Fruit fly (Drosophila melanogaster) whole organism, adult: ENCODE results near the gene CG15418.

Experiments
- CG11617 ChIP-seq: fragments of 200-800 bp; sonication (Bioruptor generic); optimal IDR thresholded peaks from 2 replicates; lab custom pipeline; 2017; ENCODE audit warnings: mild to moderate bottlenecking, missing biosample characterization, missing genetic modification reagents, missing genetic modification characterization
- CG12768 ChIP-seq: fragments of 200-800 bp; sonication (Bioruptor generic); optimal IDR thresholded peaks from 2 replicates; lab custom pipeline; 2017; ENCODE audit warnings: missing biosample characterization, missing genetic modification characterization, mild to moderate bottlenecking, moderate library complexity, missing genetic modification reagents
- CG14711 ChIP-seq: fragments of 200-800 bp; sonication (Bioruptor generic); optimal IDR thresholded peaks from 2 replicates; lab custom pipeline; 2018; ENCODE audit warnings: missing biosample characterization, mild to moderate bottlenecking, missing genetic modification characterization, moderate library complexity
- CG1620 ChIP-seq: fragments of 200-800 bp; sonication (Bioruptor generic); optimal IDR thresholded peaks from 2 replicates; lab custom pipeline; 2016; ENCODE audit warnings: missing biosample characterization, missing genetic modification characterization
- CG33017 ChIP-seq: fragments of 200-800 bp; sonication (Bioruptor generic); optimal IDR thresholded peaks from 2 replicates; lab custom pipeline; 2018; ENCODE audit warnings: missing biosample characterization, mild to moderate bottlenecking, missing genetic modification characterization, moderate library complexity
- CG5204 ChIP-seq: fragments of 200-800 bp; sonication (Bioruptor generic); optimal IDR thresholded peaks from 2 replicates; lab custom pipeline; 2016; ENCODE audit warnings: missing biosample characterization, missing genetic modification characterization
- CG7045 ChIP-seq: fragments of 200-800 bp; sonication (Bioruptor generic); optimal IDR thresholded peaks from 2 replicates; lab custom pipeline; 2017; ENCODE audit warnings: missing biosample characterization, mild to moderate bottlenecking, missing genetic modification characterization
- CG7101 ChIP-seq: fragments of 200-800 bp; sonication (Bioruptor generic); optimal IDR thresholded peaks from 2 replicates; lab custom pipeline; 2018; ENCODE audit warnings: missing biosample characterization, mild to moderate bottlenecking, missing genetic modification characterization, moderate library complexity
- Clk ChIP-seq: fragments of 200-800 bp; sonication (Bioruptor generic); optimal IDR thresholded peaks from 2 replicates; lab custom pipeline; 2017; ENCODE audit warnings: missing biosample characterization, missing genetic modification characterization
- Crg-1 ChIP-seq: fragments of 200-800 bp; sonication (Bioruptor generic); optimal IDR thresholded peaks from 2 replicates; lab custom pipeline; 2016; ENCODE audit warnings: missing biosample characterization, missing genetic modification characterization
- Hr96 ChIP-seq: fragments of 200-800 bp; sonication (Bioruptor generic); optimal IDR thresholded peaks from 2 replicates; lab custom pipeline; 2016; ENCODE audit warnings: missing biosample characterization, missing genetic modification characterization
- Mnt ChIP-seq: fragments of 200-800 bp; sonication (Bioruptor generic); optimal IDR thresholded peaks from 2 replicates; lab custom pipeline; 2016; ENCODE audit warnings: missing biosample characterization, mild to moderate bottlenecking, missing genetic modification characterization
- bab1 ChIP-seq: fragments of 200-800 bp; sonication (Bioruptor generic); optimal IDR thresholded peaks from 3 replicates; lab custom pipeline; 2019; ENCODE audit warnings: missing biosample characterization, mild to moderate bottlenecking, missing genetic modification characterization, moderate library complexity
- cic ChIP-seq: fragments of 200-800 bp; sonication (Bioruptor generic); optimal IDR thresholded peaks from 2 replicates; lab custom pipeline; 2017; ENCODE audit warnings: missing biosample characterization, mild to moderate bottlenecking, missing genetic modification characterization, moderate library complexity
- cnc ChIP-seq, 2 experiments: fragments of >200 bp; optimal IDR thresholded peaks; 2 replicates each; lab custom pipeline; 2017
- kay ChIP-seq: fragments of 200-800 bp; sonication (Bioruptor generic); peaks from one replicate; lab custom pipeline; 2016; ENCODE audit warnings: missing biosample characterization, missing genetic modification characterization, borderline replicate concordance
- ovo ChIP-seq: fragments of 200-800 bp; sonication (Bioruptor generic); optimal IDR thresholded peaks from 2 replicates; lab custom pipeline; 2016; ENCODE audit warnings: missing biosample characterization, missing genetic modification characterization
- pad ChIP-seq: fragments of 200-800 bp; sonication (Bioruptor generic); optimal IDR thresholded peaks from 3 replicates; lab custom pipeline; 2017; ENCODE audit warnings: missing biosample characterization, missing genetic modification characterization, mild to moderate bottlenecking, moderate library complexity, missing genetic modification reagents
- tj ChIP-seq: fragments of 200-800 bp; sonication (Bioruptor generic); optimal IDR thresholded peaks from 3 replicates; lab custom pipeline; 2017; ENCODE audit warnings: missing biosample characterization, mild to moderate bottlenecking, missing genetic modification characterization, moderate library complexity
- toe ChIP-seq: fragments of 200-800 bp; sonication (Bioruptor generic); optimal IDR thresholded peaks from 2 replicates; lab custom pipeline; 2016; ENCODE audit warnings: missing biosample characterization, missing genetic modification characterization

The CG15418 gene

DNA sequence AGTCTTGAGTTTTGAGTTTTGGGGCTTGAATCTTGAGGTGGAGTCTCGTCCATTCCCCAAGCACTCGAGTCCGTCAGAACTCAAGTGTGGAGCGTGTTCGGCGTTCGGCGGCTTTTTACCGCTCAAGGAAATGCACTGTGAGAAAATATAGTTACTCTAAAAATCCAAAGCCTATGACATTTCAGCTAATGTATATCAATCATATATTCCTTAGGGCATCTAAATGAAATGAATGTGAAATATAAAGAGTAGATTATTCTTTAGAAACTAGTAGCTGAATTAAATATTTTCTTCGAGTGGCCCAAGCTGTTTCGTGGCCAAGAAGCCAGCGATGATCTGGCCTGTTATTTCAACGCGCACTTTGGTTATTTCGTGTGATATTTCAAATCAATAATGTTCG, 34.2 kb downstream of the CG15418 start:
- no peak for TF ChIP-seq Crg-1
- TF ChIP-seq CG1620 (GFP tag; lab: Kevin White, UChicago), result no peak
- no peak for TF ChIP-seq bab1 (GFP tag; lab: Kevin White, UChicago)
- no peak for TF ChIP-seq CG12768
- no peak for TF ChIP-seq kay
- no peak for TF ChIP-seq CG11617 (GFP tag; lab: Kevin White, UChicago)
- TF ChIP-seq cic (GFP tag; lab: Kevin White, UChicago), result no peak
- TF ChIP-seq Mnt (GFP tag; lab: Kevin White, UChicago), result no peak
- no peak for TF ChIP-seq pad (GFP tag; lab: Kevin White, UChicago)
- no peak for TF ChIP-seq CG33017

DNA sequence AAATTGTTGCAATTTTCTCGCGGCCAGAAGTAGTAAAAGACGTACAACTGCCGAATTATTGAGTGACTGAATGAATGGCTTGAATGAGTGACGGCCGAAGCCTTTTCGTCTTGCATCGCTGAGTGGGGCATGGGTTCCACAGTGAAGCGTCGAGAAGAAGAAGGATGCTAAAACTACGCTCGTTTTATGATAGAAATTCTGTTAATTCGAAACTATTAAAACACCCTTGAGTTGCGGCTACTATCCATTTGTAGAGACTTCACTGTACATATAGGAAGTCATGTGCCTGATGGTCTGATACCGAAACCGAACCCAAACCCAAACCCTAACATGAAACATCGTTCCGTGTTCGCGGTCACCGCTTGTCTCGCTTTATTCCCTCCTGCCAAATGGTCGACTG, 36.2 kb downstream of the CG15418 start:
- TF ChIP-seq toe (GFP tag; lab: Kevin White, UChicago) (no peak), ovo (GFP tag; lab: Kevin White, UChicago) (no peak), tj (GFP tag; lab: Kevin White, UChicago) (no peak), CG33017 (no peak), CG7101 (tag; lab: Kevin White, UChicago) (no peak), bab1 (GFP tag; lab: Kevin White, UChicago) (no peak), Mnt (GFP tag; lab: Kevin White, UChicago) (no peak), CG5204 (GFP tag; lab: Kevin White, UChicago) (no peak), CG12768 (no peak), cic (GFP tag; lab: Kevin White, UChicago) (no peak)

DNA sequence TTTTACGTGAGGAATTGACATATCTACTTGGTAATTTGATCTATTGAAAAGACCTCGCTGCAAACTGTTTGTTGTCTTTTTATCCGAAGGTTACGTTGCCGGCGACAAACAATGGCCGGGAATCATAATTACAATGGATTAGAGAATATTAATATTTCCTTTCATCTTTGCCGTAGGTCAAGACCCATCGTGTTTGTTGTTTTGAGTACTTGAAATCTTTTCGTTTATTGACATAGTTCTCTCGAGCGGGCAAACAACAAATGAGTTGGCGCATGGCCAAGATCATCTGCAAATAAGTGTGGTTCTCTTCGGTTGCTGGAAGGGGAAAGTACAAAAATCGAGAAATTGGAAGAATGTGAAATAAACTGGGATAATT, 37.2 kb downstream of the CG15418 start:
- TF ChIP-seq CG33017 (no peak), pad (GFP tag; lab: Kevin White, UChicago) (no peak), Hr96 (GFP tag; lab: Kevin White, UChicago) (no peak), cnc (optimal IDR thresholded peaks at IDR 0.05; lab: Kevin White, UChicago) (no peak), CG14711 (no peak), CG1620 (GFP tag; lab: Kevin White, UChicago) (no peak), tj (GFP tag; lab: Kevin White, UChicago) (no peak), bab1 (GFP tag; lab: Kevin White, UChicago) (no peak), kay (no peak)

DNA sequence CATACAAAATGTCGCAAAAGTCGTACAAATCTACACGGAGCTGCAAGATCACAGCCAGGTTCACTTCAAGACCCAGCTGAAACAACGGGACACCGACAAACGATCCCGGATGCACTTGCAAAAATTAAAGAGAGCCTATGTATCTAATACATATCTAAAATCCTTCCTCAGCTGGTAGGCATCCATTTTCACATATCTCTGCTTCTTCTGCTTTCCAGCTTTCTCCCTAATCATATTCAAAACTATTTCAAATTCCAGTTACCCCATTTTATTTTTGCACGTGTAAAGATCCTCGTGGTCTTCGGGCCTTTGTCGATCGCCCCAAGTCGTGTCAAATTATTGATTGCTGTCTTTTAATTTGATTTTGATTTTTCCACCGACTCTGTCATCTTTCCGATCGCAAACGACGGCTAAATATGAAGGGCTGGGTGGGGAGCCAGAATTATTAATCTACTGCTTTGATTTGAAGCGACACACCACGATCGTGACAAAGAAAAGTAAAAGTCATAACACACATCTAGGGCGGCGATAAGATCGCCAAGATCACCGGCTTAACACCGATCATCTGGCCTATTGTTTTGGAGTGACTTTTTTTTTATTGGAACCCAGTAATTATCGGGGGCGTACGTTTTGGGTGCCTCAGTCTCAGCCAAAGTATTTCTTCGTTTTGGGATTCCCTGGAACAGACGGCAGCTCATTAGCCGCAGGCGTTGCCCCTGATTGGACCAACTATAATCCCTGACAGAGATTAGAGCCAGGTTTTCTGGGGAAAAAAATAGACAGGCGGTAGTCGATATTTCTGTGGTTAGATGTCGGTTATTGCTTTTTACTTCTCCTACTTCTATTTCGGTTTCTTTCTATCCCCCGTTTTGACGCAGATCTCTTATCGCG, 37.9 kb downstream of the CG15418 start:
- TF ChIP-seq tj (GFP tag; lab: Kevin White, UChicago) (no peak), CG5204 (GFP tag; lab: Kevin White, UChicago) (peak; percentile 5), pad (GFP tag; lab: Kevin White, UChicago) (no peak)

DNA sequence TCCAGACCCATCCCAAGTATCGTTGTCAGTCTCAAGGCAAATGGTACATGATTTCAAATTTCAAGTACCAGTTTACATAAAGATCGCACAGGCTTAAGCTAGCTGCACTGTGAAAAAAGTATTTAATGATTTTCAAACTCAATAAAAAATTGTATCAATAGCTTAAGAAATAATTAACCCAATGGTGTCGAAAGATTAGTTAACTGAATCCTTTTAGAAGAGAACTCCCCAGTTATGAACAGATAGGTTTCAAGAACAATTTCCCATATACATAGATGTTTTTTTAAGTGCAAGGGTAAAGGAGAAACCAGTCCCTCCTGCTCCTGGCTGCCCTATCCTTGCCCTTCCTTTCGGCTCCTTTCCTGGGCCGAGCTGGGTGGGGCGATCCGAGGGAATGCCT, 38.8 kb downstream of the CG15418 start:
- TF ChIP-seq CG12768, result no peak
- TF ChIP-seq toe (GFP tag; lab: Kevin White, UChicago), result no peak
- TF ChIP-seq kay, result no peak
- TF ChIP-seq CG5204 (GFP tag; lab: Kevin White, UChicago), result no peak
- no peak for TF ChIP-seq CG1620 (GFP tag; lab: Kevin White, UChicago)
- no peak for TF ChIP-seq cnc (optimal IDR thresholded peaks at IDR 0.05; lab: Kevin White, UChicago)
- TF ChIP-seq bab1 (GFP tag; lab: Kevin White, UChicago), result no peak
- TF ChIP-seq tj (GFP tag; lab: Kevin White, UChicago), result no peak
- no peak for TF ChIP-seq Hr96 (GFP tag; lab: Kevin White, UChicago)
- no peak for TF ChIP-seq cic (GFP tag; lab: Kevin White, UChicago)
- no peak for TF ChIP-seq CG7101 (tag; lab: Kevin White, UChicago)
- TF ChIP-seq CG33017, result no peak
- TF ChIP-seq CG14711, result no peak
- TF ChIP-seq CG7045, result no peak
- no peak for TF ChIP-seq Crg-1
- TF ChIP-seq ovo (GFP tag; lab: Kevin White, UChicago), result no peak
- no peak for TF ChIP-seq Clk (GFP tag; lab: Kevin White, UChicago)
- TF ChIP-seq Mnt (GFP tag; lab: Kevin White, UChicago), result no peak
- no peak for TF ChIP-seq pad (GFP tag; lab: Kevin White, UChicago)

DNA sequence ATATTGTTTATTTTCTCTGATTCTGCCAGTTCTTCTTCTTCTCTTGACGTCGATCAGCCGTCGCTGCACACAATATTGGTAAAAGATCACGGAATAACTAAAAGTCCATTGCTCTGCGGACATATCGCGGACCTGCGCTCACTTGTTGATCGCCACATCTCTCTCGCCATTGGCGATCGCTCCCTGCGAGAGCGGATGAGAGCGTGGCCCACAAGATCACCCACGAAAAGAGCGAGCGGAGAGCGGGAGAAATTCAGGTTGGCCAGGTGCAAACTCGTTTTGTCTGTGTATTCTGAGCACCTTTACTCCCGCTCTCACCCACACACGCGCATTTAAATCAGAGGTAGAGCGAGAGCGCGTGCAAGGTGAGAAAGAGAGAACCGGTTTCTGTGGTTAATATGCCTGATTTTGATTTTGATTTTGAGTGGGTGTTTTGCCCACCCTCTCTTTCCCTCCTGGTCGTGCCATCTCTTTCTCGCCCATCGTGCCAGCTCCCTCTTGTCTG, 40.8 kb downstream of the CG15418 start, which contains the start of gene sob:
TSS of gene sob (minus strand) at position 102 of the 505 bp plus-strand sequence.
- TF ChIP-seq Clk (GFP tag; lab: Kevin White, UChicago) (peak; percentile 23), CG7045 (no peak), toe (GFP tag; lab: Kevin White, UChicago) (peak; percentile 16), CG14711 (no peak), Crg-1 (no peak), bab1 (GFP tag; lab: Kevin White, UChicago) (no peak), pad (GFP tag; lab: Kevin White, UChicago) (peak; percentile 40), CG1620 (GFP tag; lab: Kevin White, UChicago) (no peak), cnc (optimal IDR thresholded peaks at IDR 0.05; lab: Kevin White, UChicago) (no peak), kay (no peak), ovo (GFP tag; lab: Kevin White, UChicago) (no peak), CG11617 (GFP tag; lab: Kevin White, UChicago) (no peak), Hr96 (GFP tag; lab: Kevin White, UChicago) (no peak), CG12768 (peak; percentile 53), tj (GFP tag; lab: Kevin White, UChicago) (peak; percentile 19)
